Comparison of ENCODE assay signal across 1 fruit fly cellular context in the genomic region with DNA sequence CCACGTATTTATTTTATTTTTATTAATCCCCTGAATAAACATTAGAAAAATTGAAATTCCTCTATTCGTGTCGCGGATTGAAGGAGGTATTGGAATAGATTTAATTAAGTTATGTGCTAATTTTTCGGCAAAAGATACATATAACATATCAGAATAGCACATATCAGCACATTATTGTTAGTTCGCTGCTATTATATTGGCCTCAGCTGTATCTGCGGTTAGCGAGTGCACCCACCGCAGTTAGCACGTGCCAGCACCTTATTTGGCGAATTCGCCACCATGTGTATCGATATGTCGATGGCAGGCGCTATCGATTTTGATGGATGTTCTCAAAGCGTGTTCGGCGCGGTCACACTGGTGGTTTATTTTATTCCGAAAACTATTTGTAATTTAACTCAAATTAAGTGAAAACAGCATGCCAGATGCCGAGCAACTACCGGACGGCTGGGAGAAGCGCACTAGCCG.
TF ChIP-seq lines count a peak whose summit lies in the region.

TSS of gene dod (plus strand) at position 323 of the 465 bp plus-strand sequence.

TF ChIP-seq in whole organism, embryonic, 481 proteins besides CTCF, POLR2A, EP300 and RAD21 (continued from another document and continues in another):
- peak; percentile 62 for TF ChIP-seq HmgZ (tag; optimal IDR thresholded peaks at IDR 0.05; lab: Kevin White, UChicago)
- no peak for TF ChIP-seq CG9437 (GFP tag; optimal IDR thresholded peaks at IDR 0.05; lab: Kevin White, UChicago)
- TF ChIP-seq CG3726 (GFP tag; IDR thresholded peaks at IDR 0.05; lab: Robert Waterston, UW): no peak
- no peak for TF ChIP-seq dati (GFP tag; IDR thresholded peaks at IDR 0.05; lab: Robert Waterston, UW)
- TF ChIP-seq Stat92E (GFP tag; optimal IDR thresholded peaks at IDR 0.05; lab: Kevin White, UChicago): peak in 1 of 3 experiments; percentile 13
- TF ChIP-seq cato (GFP tag; optimal IDR thresholded peaks at IDR 0.05; lab: Kevin White, UChicago; ENCODE audit: borderline replicate concordance): no peak
- peak; percentile 30; the same call in 1 of the 2 replicates for TF ChIP-seq sisA (GFP tag; IDR thresholded peaks at IDR 0.05; lab: Robert Waterston, UW)
- no peak for TF ChIP-seq CG32772 (GFP tag; IDR thresholded peaks at IDR 0.05; lab: Robert Waterston, UW)
- TF ChIP-seq HLHmδ (GFP tag; optimal IDR thresholded peaks at IDR 0.05; lab: Kevin White, UChicago): peak; percentile 94
- peak; percentile 68 for TF ChIP-seq Sin3A (optimal IDR thresholded peaks at IDR 0.05; lab: Kevin White, UChicago)
- peak; percentile 53; the same call in 1 of the 3 replicates for TF ChIP-seq zen2 (GFP tag; IDR thresholded peaks at IDR 0.05; lab: Robert Waterston, UW; ENCODE audit: partially characterized antibody)
- no peak for TF ChIP-seq eve (GFP tag; optimal IDR thresholded peaks at IDR 0.05; lab: Kevin White, UChicago)
- no peak for TF ChIP-seq dan (GFP tag; IDR thresholded peaks at IDR 0.05; lab: Robert Waterston, UW)
- TF ChIP-seq ftz-f1 (GFP tag; optimal IDR thresholded peaks at IDR 0.05; lab: Kevin White, UChicago): peak; percentile 9
- peak; percentile 62 for TF ChIP-seq NfI (GFP tag; optimal IDR thresholded peaks at IDR 0.05; lab: Kevin White, UChicago)
- TF ChIP-seq dm (GFP tag; optimal IDR thresholded peaks at IDR 0.05; lab: Kevin White, UChicago): peak; percentile 80
- TF ChIP-seq CG10431 (GFP tag; optimal IDR thresholded peaks at IDR 0.05; lab: Kevin White, UChicago): no peak
- TF ChIP-seq CoRest (tag; optimal IDR thresholded peaks at IDR 0.05; lab: Kevin White, UChicago): peak; percentile 64
- no peak for TF ChIP-seq CG5953 (GFP tag; IDR thresholded peaks at IDR 0.05; lab: Robert Waterston, UW)
- TF ChIP-seq CG9727 (GFP tag; optimal IDR thresholded peaks at IDR 0.05; lab: Kevin White, UChicago): peak; percentile 35
- TF ChIP-seq Hr51 (GFP tag; optimal IDR thresholded peaks at IDR 0.05; lab: Kevin White, UChicago): peak; percentile 38 to 57
- TF ChIP-seq Neu2 (GFP tag; optimal IDR thresholded peaks at IDR 0.05; lab: Kevin White, UChicago; ENCODE audit: borderline replicate concordance): no peak
- peak; percentile 47 for TF ChIP-seq B-H2 (GFP tag; optimal IDR thresholded peaks at IDR 0.05; lab: Kevin White, UChicago)
- peak; percentile 35; the same call in 2 of the 3 replicates for TF ChIP-seq otp (GFP tag; IDR thresholded peaks at IDR 0.05; lab: Robert Waterston, UW)
- peak; percentile 88 for TF ChIP-seq CG15514 (GFP tag; optimal IDR thresholded peaks at IDR 0.05; lab: Kevin White, UChicago)
- TF ChIP-seq vfl (GFP tag; optimal IDR thresholded peaks at IDR 0.05; lab: Kevin White, UChicago): no peak
- TF ChIP-seq H15 (GFP tag; IDR thresholded peaks at IDR 0.05; lab: Robert Waterston, UW): no peak
- peak; percentile 55 for TF ChIP-seq CG17186 (GFP tag; optimal IDR thresholded peaks at IDR 0.05; lab: Kevin White, UChicago)
- TF ChIP-seq CG8478 (optimal IDR thresholded peaks at IDR 0.05; lab: Kevin White, UChicago): no peak
- TF ChIP-seq ind (GFP tag; optimal IDR thresholded peaks at IDR 0.05; lab: Kevin White, UChicago): peak; percentile 34
- TF ChIP-seq crol (GFP tag; IDR thresholded peaks at IDR 0.05; lab: Robert Waterston, UW): no peak
- TF ChIP-seq Poxn (GFP tag; IDR thresholded peaks at IDR 0.05; lab: Robert Waterston, UW): no peak
- no peak for TF ChIP-seq gt (GFP tag; IDR thresholded peaks at IDR 0.05; lab: Robert Waterston, UW)
- no peak for TF ChIP-seq CG10654 (GFP tag; optimal IDR thresholded peaks at IDR 0.05; lab: Kevin White, UChicago)
- peak; percentile 32 for TF ChIP-seq Dip3 (GFP tag; optimal IDR thresholded peaks at IDR 0.05; lab: Kevin White, UChicago)
- TF ChIP-seq CG14667 (GFP tag; IDR thresholded peaks at IDR 0.05; lab: Robert Waterston, UW): no peak
- no peak for TF ChIP-seq repo (GFP tag; optimal IDR thresholded peaks at IDR 0.05; lab: Kevin White, UChicago)
- no peak for TF ChIP-seq CG7357 (GFP tag; IDR thresholded peaks at IDR 0.05; lab: Robert Waterston, UW)
- no peak for TF ChIP-seq Hey (tag; optimal IDR thresholded peaks at IDR 0.05; lab: Kevin White, UChicago)
- TF ChIP-seq vnd (GFP tag; IDR thresholded peaks at IDR 0.05; lab: Robert Waterston, UW; ENCODE audit: partially characterized antibody): peak; percentile 54; the same call in 2 of the 3 replicates
- peak; percentile 91 for TF ChIP-seq CG9797 (GFP tag; optimal IDR thresholded peaks at IDR 0.05; lab: Kevin White, UChicago)
- TF ChIP-seq chinmo (GFP tag; IDR thresholded peaks at IDR 0.05; lab: Robert Waterston, UW; ENCODE audit: partially characterized antibody): peak; percentile 73; the same call in 1 of the 4 replicates
- TF ChIP-seq pnt (GFP tag; optimal IDR thresholded peaks at IDR 0.05; lab: Kevin White, UChicago): no peak
- peak; percentile 91 for TF ChIP-seq Bgb (GFP tag; IDR thresholded peaks at IDR 0.05; lab: Robert Waterston, UW; ENCODE audit: partially characterized antibody)
- peak; percentile 68 for TF ChIP-seq nmo (GFP tag; optimal IDR thresholded peaks at IDR 0.05; lab: Kevin White, UChicago)
- peak; percentile 44 for TF ChIP-seq Adf1 (GFP tag; IDR thresholded peaks at IDR 0.05; lab: Robert Waterston, UW)
- no peak for TF ChIP-seq Atf-2 (GFP tag; optimal IDR thresholded peaks at IDR 0.05; lab: Kevin White, UChicago)
- peak; percentile 39 for TF ChIP-seq bcd (GFP tag; optimal IDR thresholded peaks at IDR 0.05; lab: Kevin White, UChicago)
- no peak for TF ChIP-seq CG43689 (GFP tag; IDR thresholded peaks at IDR 0.05; lab: Robert Waterston, UW)
- TF ChIP-seq hkb (optimal IDR thresholded peaks at IDR 0.05; lab: Kevin White, UChicago): no peak
- peak; percentile 41; the same call in 1 of the 2 replicates for TF ChIP-seq hkb (GFP tag; IDR thresholded peaks at IDR 0.05; lab: Robert Waterston, UW)
- TF ChIP-seq CG8944 (GFP tag; optimal IDR thresholded peaks at IDR 0.05; lab: Kevin White, UChicago): peak; percentile 42
- peak; percentile 13 for TF ChIP-seq chn (GFP tag; optimal IDR thresholded peaks at IDR 0.05; lab: Kevin White, UChicago)
- peak; percentile 44 for TF ChIP-seq ems (GFP tag; optimal IDR thresholded peaks at IDR 0.05; lab: Kevin White, UChicago)
- peak; percentile 54 for TF ChIP-seq Dp (GFP tag; optimal IDR thresholded peaks at IDR 0.05; lab: Kevin White, UChicago)
- peak; percentile 55 for TF ChIP-seq Dad (GFP tag; optimal IDR thresholded peaks at IDR 0.05; lab: Kevin White, UChicago)
- TF ChIP-seq Jarid2 (GFP tag; optimal IDR thresholded peaks at IDR 0.05; lab: Kevin White, UChicago): no peak
- TF ChIP-seq CG11247 (GFP tag; IDR thresholded peaks at IDR 0.05; lab: Robert Waterston, UW): 0 out of 2 replicates have a peak, but pooled peaks have one; percentile 30
- TF ChIP-seq trh (GFP tag; optimal IDR thresholded peaks at IDR 0.05; lab: Kevin White, UChicago): no peak
- TF ChIP-seq CG31224 (GFP tag; IDR thresholded peaks at IDR 0.05; lab: Robert Waterston, UW): no peak
- TF ChIP-seq pum (GFP tag; optimal IDR thresholded peaks at IDR 0.05; lab: Kevin White, UChicago): peak; percentile 44
- TF ChIP-seq CG3407 (GFP tag; optimal IDR thresholded peaks at IDR 0.05; lab: Kevin White, UChicago): no peak
- TF ChIP-seq HmgD (GFP tag; optimal IDR thresholded peaks at IDR 0.05; lab: Kevin White, UChicago): peak; percentile 58
- peak; percentile 11 for TF ChIP-seq CG10979 (tag; optimal IDR thresholded peaks at IDR 0.05; lab: Kevin White, UChicago)
- TF ChIP-seq gce (GFP tag; IDR thresholded peaks at IDR 0.05; lab: Robert Waterston, UW): peak; percentile 26; the same call in 1 of the 3 replicates
- no peak for TF ChIP-seq CG8359 (GFP tag; optimal IDR thresholded peaks at IDR 0.05; lab: Kevin White, UChicago; ENCODE audit: borderline replicate concordance)
- peak; percentile 46; the same call in 2 of the 3 replicates for TF ChIP-seq CG11695 (GFP tag; IDR thresholded peaks at IDR 0.05; lab: Robert Waterston, UW)
- TF ChIP-seq Doc3 (GFP tag; IDR thresholded peaks at IDR 0.05; lab: Robert Waterston, UW; ENCODE audit: partially characterized antibody): peak; percentile 51; the same call in 2 of the 3 replicates
- peak; percentile 97 for TF ChIP-seq Dref (GFP tag; IDR thresholded peaks at IDR 0.05; lab: Robert Waterston, UW)
- TF ChIP-seq prd (optimal IDR thresholded peaks at IDR 0.05; lab: Kevin White, UChicago): no peak
- peak; percentile 59; the same call in 2 of the 3 replicates for TF ChIP-seq prd (GFP tag; IDR thresholded peaks at IDR 0.05; lab: Robert Waterston, UW)
- peak; percentile 69 for TF ChIP-seq inv (GFP tag; IDR thresholded peaks at IDR 0.05; lab: Robert Waterston, UW; ENCODE audit: partially characterized antibody)
- no peak for TF ChIP-seq z (GFP tag; IDR thresholded peaks at IDR 0.05; lab: Robert Waterston, UW)
- TF ChIP-seq Eip74EF (GFP tag; optimal IDR thresholded peaks at IDR 0.05; lab: Kevin White, UChicago): peak in 1 of 2 experiments; percentile 66
- no peak for TF ChIP-seq CG16815 (GFP tag; optimal IDR thresholded peaks at IDR 0.05; lab: Kevin White, UChicago)
- TF ChIP-seq CG16863 (GFP tag; optimal IDR thresholded peaks at IDR 0.05; lab: Kevin White, UChicago): peak; percentile 14
- no peak for TF ChIP-seq HLH3B (GFP tag; IDR thresholded peaks at IDR 0.05; lab: Robert Waterston, UW)
- peak; percentile 50 for TF ChIP-seq CG7786 (GFP tag; optimal IDR thresholded peaks at IDR 0.05; lab: Kevin White, UChicago)
- TF ChIP-seq tna (GFP tag; IDR thresholded peaks at IDR 0.05; lab: Robert Waterston, UW; ENCODE audit: partially characterized antibody): peak; percentile 59
- no peak for TF ChIP-seq fd102C (GFP tag; optimal IDR thresholded peaks at IDR 0.05; lab: Kevin White, UChicago)
- TF ChIP-seq cad (GFP tag; optimal IDR thresholded peaks at IDR 0.05; lab: Kevin White, UChicago): no peak
- peak; percentile 37 for TF ChIP-seq Nf-YB (GFP tag; optimal IDR thresholded peaks at IDR 0.05; lab: Kevin White, UChicago)
- TF ChIP-seq CG10959 (GFP tag; IDR thresholded peaks at IDR 0.05; lab: Robert Waterston, UW): no peak
- peak; percentile 43 for TF ChIP-seq fu2 (GFP tag; optimal IDR thresholded peaks at IDR 0.05; lab: Kevin White, UChicago)
- TF ChIP-seq CG10565 (GFP tag; optimal IDR thresholded peaks at IDR 0.05; lab: Kevin White, UChicago): no peak
- TF ChIP-seq jigr1 (GFP tag; IDR thresholded peaks at IDR 0.05; lab: Robert Waterston, UW): no peak
- peak; percentile 60 for TF ChIP-seq grau (tag; optimal IDR thresholded peaks at IDR 0.05; lab: Kevin White, UChicago)
- peak; percentile 74 for TF ChIP-seq Scr (GFP tag; IDR thresholded peaks at IDR 0.05; lab: Robert Waterston, UW; ENCODE audit: partially characterized antibody)
- TF ChIP-seq Asciz (GFP tag; optimal IDR thresholded peaks at IDR 0.05; lab: Kevin White, UChicago): no peak
- peak; percentile 62; the same call in 2 of the 3 replicates for TF ChIP-seq CG14860 (GFP tag; IDR thresholded peaks at IDR 0.05; lab: Robert Waterston, UW; ENCODE audit: partially characterized antibody)
- peak; percentile 53; the same call in 1 of the 2 replicates for TF ChIP-seq CG2129 (GFP tag; IDR thresholded peaks at IDR 0.05; lab: Robert Waterston, UW; ENCODE audit: partially characterized antibody)
- TF ChIP-seq CG14710 (tag; optimal IDR thresholded peaks at IDR 0.05; lab: Kevin White, UChicago): peak; percentile 79
- TF ChIP-seq CG9609 (GFP tag; optimal IDR thresholded peaks at IDR 0.05; lab: Kevin White, UChicago): peak; percentile 35
- TF ChIP-seq pros (GFP tag; optimal IDR thresholded peaks at IDR 0.05; lab: Kevin White, UChicago): no peak
- TF ChIP-seq gem (tag; optimal IDR thresholded peaks at IDR 0.05; lab: Kevin White, UChicago): peak; percentile 66
- TF ChIP-seq Hsf (GFP tag; optimal IDR thresholded peaks at IDR 0.05; lab: Kevin White, UChicago): peak; percentile 30
- peak; percentile 87 for TF ChIP-seq amos (GFP tag; IDR thresholded peaks at IDR 0.05; lab: Robert Waterston, UW; ENCODE audit: partially characterized antibody)
- TF ChIP-seq CG5245 (GFP tag; optimal IDR thresholded peaks at IDR 0.05; lab: Kevin White, UChicago): no peak
- TF ChIP-seq esg (GFP tag; conservative IDR thresholded peaks at IDR 0.05; lab: Robert Waterston, UW): no peak
- TF ChIP-seq Max (GFP tag; optimal IDR thresholded peaks at IDR 0.05; lab: Kevin White, UChicago): peak; percentile 58
- TF ChIP-seq CG8089 (GFP tag; optimal IDR thresholded peaks at IDR 0.05; lab: Kevin White, UChicago): peak; percentile 10
- no peak for TF ChIP-seq Fer2 (tag; optimal IDR thresholded peaks at IDR 0.05; lab: Kevin White, UChicago)
- TF ChIP-seq lola (GFP tag; optimal IDR thresholded peaks at IDR 0.05; lab: Kevin White, UChicago): peak in 1 of 3 experiments; percentile 30
- no peak; the same call in 1 of the 2 replicates for TF ChIP-seq Ada2b (GFP tag; IDR thresholded peaks at IDR 0.05; lab: Robert Waterston, UW)
- TF ChIP-seq kni (GFP tag; optimal IDR thresholded peaks at IDR 0.05; lab: Kevin White, UChicago): no peak
- TF ChIP-seq nau (GFP tag; optimal IDR thresholded peaks at IDR 0.05; lab: Kevin White, UChicago): no peak
- TF ChIP-seq CG9876 (GFP tag; optimal IDR thresholded peaks at IDR 0.05; lab: Kevin White, UChicago): peak; percentile 22
- peak; percentile 73 for TF ChIP-seq CG9932 (GFP tag; IDR thresholded peaks at IDR 0.05; lab: Robert Waterston, UW)
- no peak for TF ChIP-seq Ravus (GFP tag; IDR thresholded peaks at IDR 0.05; lab: Robert Waterston, UW)
- TF ChIP-seq Dbx (GFP tag; IDR thresholded peaks at IDR 0.05; lab: Robert Waterston, UW): peak; percentile 82
- TF ChIP-seq CG4424 (GFP tag; optimal IDR thresholded peaks at IDR 0.05; lab: Kevin White, UChicago): peak; percentile 15
- TF ChIP-seq mld (GFP tag; IDR thresholded peaks at IDR 0.05; lab: Robert Waterston, UW; ENCODE audit: partially characterized antibody): peak; percentile 69; the same call in 1 of the 3 replicates
- TF ChIP-seq Usf (GFP tag; optimal IDR thresholded peaks at IDR 0.05; lab: Kevin White, UChicago): peak; percentile 6
- no peak for TF ChIP-seq CG4854 (GFP tag; optimal IDR thresholded peaks at IDR 0.05; lab: Kevin White, UChicago)
- no peak for TF ChIP-seq kah (GFP tag; optimal IDR thresholded peaks at IDR 0.05; lab: Kevin White, UChicago)
- TF ChIP-seq row (GFP tag; IDR thresholded peaks at IDR 0.05; lab: Robert Waterston, UW): peak; percentile 68
- TF ChIP-seq tin (GFP tag; optimal IDR thresholded peaks at IDR 0.05; lab: Kevin White, UChicago): peak; percentile 44
- no peak for TF ChIP-seq zf30C (GFP tag; optimal IDR thresholded peaks at IDR 0.05; lab: Kevin White, UChicago)
- TF ChIP-seq CG34224 (GFP tag; IDR thresholded peaks at IDR 0.05; lab: Robert Waterston, UW; ENCODE audit: partially characterized antibody): peak; percentile 65; the same call in 2 of the 3 replicates
- TF ChIP-seq CG8388 (GFP tag; optimal IDR thresholded peaks at IDR 0.05; lab: Kevin White, UChicago): peak; percentile 20
- TF ChIP-seq ranshi (GFP tag; IDR thresholded peaks at IDR 0.05; lab: Robert Waterston, UW): peak; percentile 15; the same call in 1 of the 2 replicates
- peak; percentile 51 for TF ChIP-seq CG17359 (tag; optimal IDR thresholded peaks at IDR 0.05; lab: Kevin White, UChicago)
